Worm (Caenorhabditis elegans) whole organism, L1 larva: Measurements from ENCODE around the gene ins-10.

Experiments used
- lin-13 ChIP-seq: fragments of 150-350 bp; optimal IDR thresholded peaks from 2 replicates; lab custom pipeline; 2014; ENCODE audit warnings: missing biosample characterization, missing genetic modification reagents, missing genetic modification characterization
- lin-15B ChIP-seq: fragments of 150-350 bp; sonication (generic microtip); optimal IDR thresholded peaks from 3 replicates; lab custom pipeline; 2014; ENCODE audit warnings: missing biosample characterization, missing genetic modification characterization
- mep-1 ChIP-seq: fragments of 150-350 bp; optimal IDR thresholded peaks from 2 replicates; lab custom pipeline; 2014; ENCODE audit warnings: missing biosample characterization, missing genetic modification characterization
- nhr-77 ChIP-seq: fragments of 150-350 bp; optimal IDR thresholded peaks from 2 replicates; lab custom pipeline; 2014; ENCODE audit warnings: missing biosample characterization, missing genetic modification characterization
- swsn-7 ChIP-seq: sonication (generic microtip); optimal IDR thresholded peaks from 2 replicates; lab custom pipeline; 2016; ENCODE audit warnings: missing genetic modification characterization, missing compliant biosample characterization

DNA sequence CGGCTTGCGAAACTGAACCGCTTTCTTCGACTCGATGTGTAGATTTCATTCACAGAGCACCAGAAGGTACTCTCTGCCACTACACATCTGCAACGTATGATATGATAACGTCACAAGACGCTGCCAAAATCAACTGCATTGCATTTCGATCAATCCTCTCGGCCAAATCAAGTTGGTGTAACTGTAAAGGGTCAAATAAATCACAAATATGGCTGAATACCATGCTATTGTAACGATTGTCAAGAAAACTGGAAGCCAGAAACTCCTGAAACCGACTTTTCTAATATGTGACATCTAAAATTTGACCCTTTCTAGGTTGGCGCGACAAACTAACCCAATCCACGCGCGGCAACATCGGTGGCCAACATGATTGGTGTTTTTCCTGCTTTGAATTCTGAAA is 23.7 kb upstream of the ins-10 start:
- TF ChIP-seq swsn-7 (tag; lab: Kevin White, UChicago) = no peak
- TF ChIP-seq nhr-77 (tag; lab: Kevin White, UChicago) = no peak
- no peak for TF ChIP-seq lin-15B (tag; lab: Kevin White, UChicago)
- no peak for TF ChIP-seq mep-1 (tag; lab: Kevin White, UChicago)
- no peak for TF ChIP-seq lin-13 (GFP tag; lab: Kevin White, UChicago)
